Fruit fly (Drosophila melanogaster) whole organism, wandering third instar larva: ENCODE results near the gene SCAR.

ENCODE experiments used
- Abd-B ChIP-seq: fragments of >200 bp; optimal IDR thresholded peaks from 2 replicates; lab custom pipeline; 2017; ENCODE audit warnings: missing biosample characterization, missing genetic modification characterization
- CG32264 ChIP-seq: fragments of 200-800 bp; sonication (Bioruptor generic); optimal IDR thresholded peaks from 2 replicates; lab custom pipeline; 2016; ENCODE audit warnings: missing biosample characterization, missing genetic modification characterization
- CG9705 ChIP-seq: fragments of 200-800 bp; sonication (Bioruptor generic); optimal IDR thresholded peaks from 2 replicates; lab custom pipeline; 2018; ENCODE audit warnings: missing biosample characterization, mild to moderate bottlenecking, missing genetic modification characterization
- CrebA ChIP-seq: fragments of 200-800 bp; sonication (Bioruptor generic); optimal IDR thresholded peaks from 2 replicates; lab custom pipeline; 2016; ENCODE audit warnings: missing biosample characterization, mild to moderate bottlenecking, missing genetic modification characterization, borderline replicate concordance
- Dfd ChIP-seq: fragments of >200 bp; optimal IDR thresholded peaks from 2 replicates; lab custom pipeline; 2017; ENCODE audit warnings: missing biosample characterization, missing genetic modification characterization
- Dif ChIP-seq: fragments of 200-275, 200-300 bp; sonication (Bioruptor generic); optimal IDR thresholded peaks from 2 replicates; lab custom pipeline; 2018; ENCODE audit warnings: missing biosample characterization, missing genetic modification characterization; ENCODE audit not compliant: partially characterized antibody
- GATAd ChIP-seq: sonication (Bioruptor generic); optimal IDR thresholded peaks from 2 replicates; lab custom pipeline; 2016; ENCODE audit warnings: missing biosample characterization, missing genetic modification characterization
- HLH106 ChIP-seq: fragments of 200-800 bp; optimal IDR thresholded peaks from 3 replicates; lab custom pipeline; 2019; ENCODE audit warnings: missing biosample characterization, mild to moderate bottlenecking, missing genetic modification characterization, moderate library complexity
- Hnf4 ChIP-seq: fragments of 200-800 bp; sonication (Bioruptor generic); optimal IDR thresholded peaks from 2 replicates; lab custom pipeline; 2016; ENCODE audit warnings: missing biosample characterization, mild to moderate bottlenecking, missing genetic modification characterization
- Hr78 ChIP-seq: fragments of >200 bp; optimal IDR thresholded peaks from 2 replicates; lab custom pipeline; 2017; ENCODE audit warnings: missing biosample characterization, missing genetic modification characterization
- Hr83 ChIP-seq: fragments of 200-300 bp; sonication (Bioruptor generic); optimal IDR thresholded peaks from 2 replicates; lab custom pipeline; 2016; ENCODE audit warnings: missing biosample characterization, mild to moderate bottlenecking, missing genetic modification characterization, moderate library complexity; ENCODE audit not compliant: poor library complexity, severe bottlenecking
- Jra ChIP-seq: sonication (Bioruptor generic); optimal IDR thresholded peaks from 2 replicates; lab custom pipeline; 2016; ENCODE audit warnings: missing biosample characterization, missing genetic modification characterization
- Mio ChIP-seq: sonication (Bioruptor generic); optimal IDR thresholded peaks from 2 replicates; lab custom pipeline; 2016; ENCODE audit warnings: missing biosample characterization, missing genetic modification characterization
- Myc ChIP-seq: fragments of >200 bp; optimal IDR thresholded peaks from 2 replicates; lab custom pipeline; 2017
- N ChIP-seq: fragments of >200 bp; optimal IDR thresholded peaks from 2 replicates; lab custom pipeline; 2018; ENCODE audit warnings: missing biosample characterization, missing external identifiers, missing genetic modification characterization
- OdsH ChIP-seq: fragments of 200-800 bp; sonication (Bioruptor generic); optimal IDR thresholded peaks from 2 replicates; lab custom pipeline; 2016; ENCODE audit warnings: missing biosample characterization, mild to moderate bottlenecking, missing genetic modification characterization
- Rel ChIP-seq, 2 experiments: fragments of 200-800 bp; sonication (Bioruptor generic) in 1 of 2; optimal IDR thresholded peaks; 2 replicates in 1 of 2; 3 replicates in 1 of 2; lab custom pipeline; 2016 to 2019; ENCODE audit warnings: mild to moderate bottlenecking in 2 of 2, missing biosample characterization in 2 of 2, missing genetic modification characterization in 2 of 2, moderate library complexity in 1 of 2
- Sp1 ChIP-seq: fragments of 200-800 bp; sonication (Bioruptor generic); optimal IDR thresholded peaks from 3 replicates; lab custom pipeline; 2019; ENCODE audit warnings: missing biosample characterization, mild to moderate bottlenecking, missing genetic modification characterization, moderate library complexity
- Vsx2 ChIP-seq: fragments of 200-300, 225-300 bp; sonication (Bioruptor generic); optimal IDR thresholded peaks from 2 replicates; lab custom pipeline; 2018; ENCODE audit warnings: missing biosample characterization, missing genetic modification characterization; ENCODE audit not compliant: partially characterized antibody
- br ChIP-seq: fragments of 200-800 bp; sonication (Bioruptor generic); optimal IDR thresholded peaks from 2 replicates; lab custom pipeline; 2016; ENCODE audit warnings: missing biosample characterization, missing genetic modification characterization
- brk ChIP-seq: fragments of 200-800 bp; sonication (Bioruptor generic); optimal IDR thresholded peaks from 2 replicates; lab custom pipeline; 2016; ENCODE audit warnings: missing biosample characterization, mild to moderate bottlenecking, missing genetic modification characterization
- dl ChIP-seq, 2 experiments: fragments of 175-275, 200-275 bp in 1 of 2; fragments of 200-275 bp in 1 of 2; sonication (Bioruptor generic); optimal IDR thresholded peaks; lab custom pipeline; 2018; ENCODE audit warnings: mild to moderate bottlenecking in 2 of 2, missing biosample characterization in 2 of 2, missing genetic modification characterization in 2 of 2, moderate library complexity in 2 of 2; ENCODE audit not compliant: partially characterized antibody in 2 of 2, insufficient read depth in 1 of 2
- dmrt93B ChIP-seq: fragments of 200-800 bp; sonication (Bioruptor generic); optimal IDR thresholded peaks from 2 replicates; lab custom pipeline; 2018; ENCODE audit warnings: missing biosample characterization, mild to moderate bottlenecking, missing genetic modification characterization
- dsf ChIP-seq: sonication (Bioruptor generic); optimal IDR thresholded peaks from 2 replicates; lab custom pipeline; 2016; ENCODE audit warnings: missing biosample characterization, missing genetic modification characterization, borderline replicate concordance
- ey ChIP-seq: fragments of 200-800 bp; sonication (Bioruptor generic); optimal IDR thresholded peaks from 2 replicates; lab custom pipeline; 2016; ENCODE audit warnings: missing biosample characterization, missing genetic modification characterization
- foxo ChIP-seq, 2 experiments: fragments of 200-800 bp; sonication (Bioruptor generic); optimal IDR thresholded peaks; 2 replicates in 1 of 2; 3 replicates in 1 of 2; lab custom pipeline; 2016 to 2017; ENCODE audit warnings: missing biosample characterization in 2 of 2, missing genetic modification characterization in 2 of 2
- fru ChIP-seq: fragments of 200-800 bp; sonication (Bioruptor generic); optimal IDR thresholded peaks from 3 replicates; lab custom pipeline; 2016; ENCODE audit warnings: missing biosample characterization, mild to moderate bottlenecking, missing genetic modification characterization
- h ChIP-seq: fragments of 200-800 bp; sonication (Bioruptor generic); optimal IDR thresholded peaks from 3 replicates; lab custom pipeline; 2016; ENCODE audit warnings: missing biosample characterization, mild to moderate bottlenecking, missing genetic modification characterization
- jim ChIP-seq: fragments of 175-275, 200-325 bp; sonication (Bioruptor generic); optimal IDR thresholded peaks from 2 replicates; lab custom pipeline; 2016; ENCODE audit warnings: missing biosample characterization, mild to moderate bottlenecking, missing genetic modification characterization
- lola ChIP-seq: fragments of >200 bp; optimal IDR thresholded peaks from 2 replicates; lab custom pipeline; 2017; ENCODE audit warnings: missing biosample characterization, missing genetic modification characterization
- pan ChIP-seq: fragments of >200 bp; optimal IDR thresholded peaks from 2 replicates; lab custom pipeline; 2017
- psq ChIP-seq: fragments of 200-800 bp; sonication (Bioruptor generic); optimal IDR thresholded peaks from 3 replicates; lab custom pipeline; 2017; ENCODE audit warnings: missing biosample characterization, mild to moderate bottlenecking, missing genetic modification characterization, moderate library complexity
- rgr ChIP-seq: fragments of 200-800 bp; sonication (Bioruptor generic); optimal IDR thresholded peaks from 3 replicates; lab custom pipeline; 2016; ENCODE audit warnings: missing biosample characterization, mild to moderate bottlenecking, missing genetic modification characterization
- sage ChIP-seq: fragments of 200-800 bp; sonication (Bioruptor generic); optimal IDR thresholded peaks from 2 replicates; lab custom pipeline; 2016; ENCODE audit warnings: missing biosample characterization, mild to moderate bottlenecking, missing genetic modification characterization
- sv ChIP-seq: fragments of 200-800 bp; sonication (Bioruptor generic); optimal IDR thresholded peaks from 3 replicates; lab custom pipeline; 2016; ENCODE audit warnings: missing biosample characterization, missing genetic modification characterization
- tai ChIP-seq: sonication (Bioruptor generic); optimal IDR thresholded peaks from 2 replicates; lab custom pipeline; 2016; ENCODE audit warnings: missing biosample characterization, missing genetic modification characterization
- usp ChIP-seq: fragments of >200 bp; optimal IDR thresholded peaks from 2 replicates; lab custom pipeline; 2017; ENCODE audit warnings: missing biosample characterization, missing genetic modification characterization
- woc ChIP-seq: sonication (Bioruptor generic); optimal IDR thresholded peaks from 2 replicates; lab custom pipeline; 2016; ENCODE audit warnings: missing biosample characterization, mild to moderate bottlenecking, missing genetic modification characterization

Gene SCAR

DNA sequence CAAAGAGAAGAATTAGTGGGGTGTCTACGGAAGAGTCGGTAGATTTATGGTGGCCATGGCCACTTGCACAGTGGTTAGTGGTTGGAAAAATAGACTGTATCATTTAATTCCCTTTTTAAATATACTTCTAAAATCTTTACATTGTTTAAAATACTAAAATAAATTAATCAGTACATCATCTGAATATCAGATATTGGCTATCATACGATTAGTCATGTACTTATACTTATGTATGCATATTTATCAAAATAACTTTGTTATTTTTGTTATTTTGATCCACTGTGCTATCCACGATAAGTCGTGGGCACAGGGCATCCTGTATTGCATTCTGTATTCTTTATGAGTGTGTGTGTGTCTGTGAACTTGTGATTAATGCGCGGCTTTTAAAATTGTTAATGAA is 38.1 kb downstream of the SCAR start:
- TF ChIP-seq dmrt93B (GFP tag; lab: Kevin White, UChicago) (no peak), Dif (no peak), h (GFP tag; lab: Kevin White, UChicago) (peak; percentile 1), lola (GFP tag; lab: Kevin White, UChicago) (no peak), OdsH (GFP tag; lab: Kevin White, UChicago) (peak; percentile 49), jim (no peak), psq (no peak), br (GFP tag; lab: Kevin White, UChicago) (no peak), foxo (GFP tag; optimal IDR thresholded peaks at IDR 0.05; lab: Kevin White, UChicago) (peak in 1 of 2 experiments; percentile 14), pan (lab: Kevin White, UChicago) (no peak), Jra (no peak), dl (GFP tag; optimal IDR thresholded peaks at IDR 0.05; lab: Kevin White, UChicago; ENCODE audit: insufficient read depth in 1 of 2, partially characterized antibody in 2 of 2) (no peak), Sp1 (GFP tag; lab: Kevin White, UChicago) (peak; percentile 16), dsf (GFP tag; lab: Kevin White, UChicago) (no peak), Dfd (no peak), HLH106 (peak; percentile 39), sv (no peak), CG9705 (GFP tag; lab: Kevin White, UChicago) (no peak), fru (GFP tag; lab: Kevin White, UChicago) (peak; percentile 23), ey (peak; percentile 7), Hr78 (no peak), rgr (GFP tag; lab: Kevin White, UChicago) (peak; percentile 1)

DNA sequence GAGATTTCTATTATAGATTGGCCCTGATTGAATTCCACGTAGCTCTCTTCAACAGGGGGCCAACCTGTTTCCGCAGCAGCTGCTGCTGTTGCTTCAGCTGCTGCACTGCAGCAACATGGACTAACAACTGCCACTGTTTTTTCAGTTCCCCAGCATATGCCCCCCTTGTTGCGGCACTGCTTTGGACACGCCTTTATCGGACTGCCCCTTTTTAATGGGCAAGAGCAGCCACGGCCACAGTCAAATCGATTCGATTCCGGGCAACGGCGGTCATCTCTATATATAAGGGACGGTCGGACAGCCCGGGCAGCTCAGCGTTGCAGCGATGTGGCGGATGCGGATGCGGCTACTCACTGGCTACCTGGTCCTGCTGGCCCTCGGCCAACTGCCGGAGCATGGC is 38.7 kb downstream of the SCAR start, which contains the start of gene Acp32CD:
Gene Acp32CD (plus strand): TSS at position 301 of the 400 bp plus-strand sequence.
- TF ChIP-seq lola (GFP tag; lab: Kevin White, UChicago) (no peak), h (GFP tag; lab: Kevin White, UChicago) (no peak), Myc (no peak)

DNA sequence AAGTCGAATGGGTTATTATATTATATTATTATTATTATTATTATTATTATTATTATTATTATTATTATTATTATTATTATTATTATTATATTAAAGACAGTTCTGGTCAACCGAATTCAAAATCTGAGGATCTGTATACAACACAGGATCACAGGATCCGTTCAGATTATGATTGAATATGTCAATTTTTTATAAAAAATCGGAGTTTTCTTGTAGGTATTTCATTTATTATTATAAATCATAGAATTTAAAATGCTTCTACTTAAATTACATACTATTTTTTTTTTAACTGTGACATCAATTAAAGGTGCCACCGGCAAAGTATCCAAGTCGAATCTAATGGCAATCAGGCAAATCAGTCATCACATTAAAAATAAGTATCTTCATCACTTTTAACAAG is 40.1 kb downstream of the SCAR start, which contains the start of gene CG14913:
Gene CG14913 (plus strand): TSS at position 301 of the 400 bp plus-strand sequence.
- TF ChIP-seq brk (GFP tag; lab: Kevin White, UChicago), result no peak
- no peak for TF ChIP-seq rgr (GFP tag; lab: Kevin White, UChicago)

DNA sequence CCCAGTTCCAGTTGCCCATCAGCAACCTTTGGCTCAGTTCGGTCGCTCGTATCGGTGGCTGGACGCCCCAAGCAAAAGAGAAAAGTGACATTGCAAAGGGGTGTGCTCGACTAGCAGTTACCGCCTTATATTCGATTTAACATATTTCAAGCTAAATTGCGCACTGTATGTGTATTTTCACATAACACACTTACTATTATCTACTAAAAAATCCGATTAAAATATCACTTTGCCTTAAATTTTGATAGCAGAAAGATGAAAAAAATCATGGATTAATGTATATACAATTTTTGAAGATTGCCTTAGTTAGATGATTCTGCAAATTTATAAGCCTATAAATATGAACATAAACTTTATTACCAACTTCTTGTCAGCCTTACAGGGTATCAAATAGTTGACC is 45.0 kb downstream of the SCAR start:
- TF ChIP-seq ey, result peak; percentile 1
- no peak for TF ChIP-seq Mio (GFP tag; lab: Kevin White, UChicago)
- TF ChIP-seq Sp1 (GFP tag; lab: Kevin White, UChicago), result no peak
- TF ChIP-seq GATAd (GFP tag; lab: Kevin White, UChicago), result no peak
- TF ChIP-seq Vsx2 (GFP tag; lab: Kevin White, UChicago), result no peak
- no peak for TF ChIP-seq Jra
- no peak for TF ChIP-seq HLH106
- TF ChIP-seq Rel (GFP tag; optimal IDR thresholded peaks at IDR 0.05; lab: Kevin White, UChicago), result no peak
- TF ChIP-seq Rel (tag; optimal IDR thresholded peaks at IDR 0.05; lab: Kevin White, UChicago), result no peak
- peak; percentile 24 for TF ChIP-seq h (GFP tag; lab: Kevin White, UChicago)
- no peak for TF ChIP-seq Myc
- TF ChIP-seq jim, result no peak
- no peak for TF ChIP-seq tai
- TF ChIP-seq N (GFP tag; lab: Kevin White, UChicago), result no peak
- no peak for TF ChIP-seq Abd-B (GFP tag; lab: Kevin White, UChicago)
- TF ChIP-seq pan (lab: Kevin White, UChicago), result no peak
- TF ChIP-seq dmrt93B (GFP tag; lab: Kevin White, UChicago), result peak; percentile 16
- no peak for TF ChIP-seq br (GFP tag; lab: Kevin White, UChicago)
- TF ChIP-seq fru (GFP tag; lab: Kevin White, UChicago), result peak; percentile 25
- no peak for TF ChIP-seq dl (GFP tag; optimal IDR thresholded peaks at IDR 0.05; lab: Kevin White, UChicago; ENCODE audit: insufficient read depth in 1 of 2, partially characterized antibody in 2 of 2)
- no peak for TF ChIP-seq CG9705 (GFP tag; lab: Kevin White, UChicago)
- no peak for TF ChIP-seq sv
- TF ChIP-seq woc (GFP tag; lab: Kevin White, UChicago), result peak; percentile 66
- no peak for TF ChIP-seq Hr83 (GFP tag; lab: Kevin White, UChicago)
- TF ChIP-seq CrebA (GFP tag; lab: Kevin White, UChicago), result no peak
- no peak for TF ChIP-seq sage (GFP tag; lab: Kevin White, UChicago)
- TF ChIP-seq OdsH (GFP tag; lab: Kevin White, UChicago), result peak; percentile 41
- peak; percentile 29 for TF ChIP-seq psq
- peak in 1 of 2 experiments; percentile 31 for TF ChIP-seq foxo (GFP tag; optimal IDR thresholded peaks at IDR 0.05; lab: Kevin White, UChicago)
- no peak for TF ChIP-seq Dif
- TF ChIP-seq CG32264 (GFP tag; lab: Kevin White, UChicago), result no peak
- TF ChIP-seq brk (GFP tag; lab: Kevin White, UChicago), result no peak
- TF ChIP-seq lola (GFP tag; lab: Kevin White, UChicago), result no peak
- TF ChIP-seq Dfd, result no peak
- TF ChIP-seq usp (GFP tag; lab: Kevin White, UChicago), result no peak
- TF ChIP-seq dsf (GFP tag; lab: Kevin White, UChicago), result no peak
- TF ChIP-seq rgr (GFP tag; lab: Kevin White, UChicago), result no peak
- no peak for TF ChIP-seq Hr78
- no peak for TF ChIP-seq Hnf4 (GFP tag; lab: Kevin White, UChicago)
